Worm (Caenorhabditis elegans) whole organism, young adult: ENCODE data around the gene uba-1.

ENCODE experiments used
- B0336.3 ChIP-seq: fragments of 200-800 bp; sonication (Bioruptor generic); IDR thresholded peaks from 2 replicates; pipeline ENCODE4 v1.3.6; 2022; ENCODE audit warnings: missing genetic modification characterization, missing compliant biosample characterization
- C06A6.2 ChIP-seq: fragments of 200-800 bp; sonication (Bioruptor generic); conservative IDR thresholded peaks from 2 replicates; pipeline ENCODE4 v1.3.6; 2022; ENCODE audit warnings: missing genetic modification characterization, missing compliant biosample characterization
- F57A8.1 ChIP-seq: fragments of 200-800 bp; sonication (Bioruptor generic); optimal IDR thresholded peaks from 2 replicates; lab custom pipeline; 2018; ENCODE audit warnings: mild to moderate bottlenecking, missing genetic modification characterization, moderate library complexity, missing compliant biosample characterization
- K11D2.4 ChIP-seq: fragments of 200-800 bp; sonication (Bioruptor generic); IDR thresholded peaks from 2 replicates; pipeline ENCODE4 v1.3.6; 2022; ENCODE audit warnings: missing genetic modification reagents, missing genetic modification characterization, missing compliant biosample characterization
- T26A5.8 ChIP-seq: sonication (generic microtip); optimal IDR thresholded peaks from 2 replicates; lab custom pipeline; 2016; ENCODE audit warnings: missing genetic modification characterization, missing compliant biosample characterization
- atf-7 ChIP-seq: sonication (generic microtip); optimal IDR thresholded peaks from 2 replicates; lab custom pipeline; 2017; ENCODE audit warnings: mild to moderate bottlenecking, missing genetic modification characterization, missing compliant biosample characterization
- attf-5 ChIP-seq: fragments of 200-800 bp; sonication (Bioruptor generic); optimal IDR thresholded peaks from 2 replicates; lab custom pipeline; 2018; ENCODE audit warnings: mild to moderate bottlenecking, missing genetic modification characterization, missing compliant biosample characterization
- ccch-3 ChIP-seq: fragments of 200-800 bp; sonication (Bioruptor generic); optimal IDR thresholded peaks from 2 replicates; lab custom pipeline; 2018; ENCODE audit warnings: mild to moderate bottlenecking, missing genetic modification characterization, missing compliant biosample characterization
- chd-7 ChIP-seq: sonication (generic microtip); optimal IDR thresholded peaks from 2 replicates; lab custom pipeline; 2016; ENCODE audit warnings: mild to moderate bottlenecking, missing genetic modification characterization, moderate library complexity, missing compliant biosample characterization
- die-1 ChIP-seq: sonication (generic microtip); optimal IDR thresholded peaks from 2 replicates; lab custom pipeline; 2016; ENCODE audit warnings: missing genotype, mild to moderate bottlenecking, missing genetic modification characterization, missing compliant biosample characterization
- egrh-3 ChIP-seq: fragments of 200-800 bp; sonication (Bioruptor generic); IDR thresholded peaks from 2 replicates; pipeline ENCODE4 v1.3.6; 2022; ENCODE audit warnings: missing genetic modification reagents, missing genetic modification characterization, missing compliant biosample characterization
- ekl-4 ChIP-seq: fragments of 200-800 bp; sonication (Bioruptor generic); IDR thresholded peaks from 2 replicates; pipeline ENCODE4 v1.3.6; 2022; ENCODE audit warnings: missing genetic modification reagents, missing genetic modification characterization, missing compliant biosample characterization
- hlh-12 ChIP-seq: sonication (generic microtip); optimal IDR thresholded peaks from 2 replicates; lab custom pipeline; 2016; ENCODE audit warnings: missing genetic modification characterization, missing compliant biosample characterization
- let-526 ChIP-seq: fragments of 200-800 bp; sonication (Bioruptor generic); IDR thresholded peaks from 2 replicates; pipeline ENCODE4 v1.3.6; 2022; ENCODE audit warnings: missing genetic modification reagents, missing genetic modification characterization, missing compliant biosample characterization
- lsl-1 ChIP-seq: fragments of 200-800 bp; sonication (Bioruptor generic); optimal IDR thresholded peaks from 2 replicates; lab custom pipeline; 2018; ENCODE audit warnings: mild to moderate bottlenecking, missing genetic modification characterization, moderate library complexity, missing compliant biosample characterization
- madf-3 ChIP-seq: fragments of 200-800 bp; sonication (Bioruptor generic); IDR thresholded peaks from 2 replicates; pipeline ENCODE4 v1.3.6; 2022; ENCODE audit warnings: missing genetic modification reagents, missing genetic modification characterization, missing compliant biosample characterization
- madf-6 ChIP-seq: fragments of 200-800 bp; sonication (Bioruptor generic); IDR thresholded peaks from 2 replicates; pipeline ENCODE4 v1.3.6; 2022; ENCODE audit warnings: missing genetic modification reagents, missing genetic modification characterization, missing compliant biosample characterization
- nhr-120 ChIP-seq: fragments of 200-800 bp; sonication (Bioruptor generic); IDR thresholded peaks from 2 replicates; pipeline ENCODE4 v1.3.6; 2022; ENCODE audit warnings: missing genetic modification characterization, missing compliant biosample characterization
- pbrm-1 ChIP-seq: fragments of 200-800 bp; sonication (Bioruptor generic); IDR thresholded peaks from 2 replicates; pipeline ENCODE4 v1.3.6; 2022; ENCODE audit warnings: missing genetic modification reagents, missing genetic modification characterization, missing compliant biosample characterization
- snpc-1.1 ChIP-seq: sonication (generic microtip); optimal IDR thresholded peaks from 2 replicates; lab custom pipeline; 2017; ENCODE audit warnings: missing genetic modification characterization, mild to moderate bottlenecking, missing compliant biosample characterization, antibody characterized with exemption, moderate library complexity, missing genotype, missing genetic modification reagents; ENCODE audit not compliant: insufficient read depth
- snpc-3.4 ChIP-seq: sonication (generic microtip); optimal IDR thresholded peaks from 2 replicates; lab custom pipeline; 2017; ENCODE audit warnings: missing genetic modification characterization, mild to moderate bottlenecking, missing compliant biosample characterization, antibody characterized with exemption, moderate library complexity, missing genotype, missing genetic modification reagents
- tbp1 ChIP-seq: fragments of 200-800 bp; sonication (Bioruptor generic); optimal IDR thresholded peaks from 2 replicates; lab custom pipeline; 2018; ENCODE audit warnings: mild to moderate bottlenecking, missing genetic modification characterization, missing compliant biosample characterization
- xnd-1 ChIP-seq: sonication (generic microtip); optimal IDR thresholded peaks from 2 replicates; lab custom pipeline; 2016; ENCODE audit warnings: missing genotype, missing genetic modification reagents, missing genetic modification characterization, missing compliant biosample characterization
- ztf-25 ChIP-seq: fragments of 200-800 bp; sonication (Bioruptor generic); IDR thresholded peaks from 2 replicates; pipeline ENCODE4 v1.3.6; 2022; ENCODE audit warnings: missing genetic modification reagents, missing genetic modification characterization, missing compliant biosample characterization
- ztf-28 ChIP-seq: fragments of 200-800 bp; sonication (Bioruptor generic); IDR thresholded peaks from 2 replicates; pipeline ENCODE4 v1.3.6; 2022; ENCODE audit warnings: missing genetic modification reagents, missing genetic modification characterization, missing compliant biosample characterization

Gene uba-1

ce11 chrIV:9944279-9944678 is 50.5 kb downstream of the uba-1 start:
- TF ChIP-seq tbp1 (no peak), madf-6 (GFP tag; lab: Robert Waterston, UW) (no peak), ztf-25 (GFP tag; lab: Robert Waterston, UW) (no peak), chd-7 (tag; lab: Kevin White, UChicago) (no peak), snpc-3.4 (tag; lab: Kevin White, UChicago) (no peak), ekl-4 (GFP tag; lab: Robert Waterston, UW) (no peak), attf-5 (GFP tag; lab: Kevin White, UChicago) (no peak), xnd-1 (tag; lab: Kevin White, UChicago) (no peak), F57A8.1 (GFP tag; lab: Kevin White, UChicago) (no peak), let-526 (GFP tag; lab: Robert Waterston, UW) (no peak), nhr-120 (GFP tag; lab: Robert Waterston, UW) (no peak), lsl-1 (no peak), pbrm-1 (GFP tag; lab: Robert Waterston, UW) (no peak), atf-7 (no peak), B0336.3 (GFP tag; lab: Robert Waterston, UW) (no peak), ztf-28 (GFP tag; lab: Robert Waterston, UW) (no peak), egrh-3 (GFP tag; lab: Robert Waterston, UW) (no peak), C06A6.2 (GFP tag; lab: Robert Waterston, UW) (no peak), hlh-12 (no peak)

ce11 chrIV:9943214-9943613 is 51.5 kb downstream of the uba-1 start:
- TF ChIP-seq K11D2.4 (GFP tag; lab: Robert Waterston, UW) (no peak), snpc-1.1 (no peak), ccch-3 (GFP tag; lab: Kevin White, UChicago) (no peak), attf-5 (GFP tag; lab: Kevin White, UChicago) (no peak), T26A5.8 (tag; lab: Kevin White, UChicago) (no peak), madf-3 (GFP tag; lab: Robert Waterston, UW) (0 out of 2 replicates have a peak, but pooled peaks have one; percentile 15), die-1 (tag; lab: Kevin White, UChicago) (no peak)
